Worm (Caenorhabditis elegans): Measurements from ENCODE around the gene sre-6.

DNA sequence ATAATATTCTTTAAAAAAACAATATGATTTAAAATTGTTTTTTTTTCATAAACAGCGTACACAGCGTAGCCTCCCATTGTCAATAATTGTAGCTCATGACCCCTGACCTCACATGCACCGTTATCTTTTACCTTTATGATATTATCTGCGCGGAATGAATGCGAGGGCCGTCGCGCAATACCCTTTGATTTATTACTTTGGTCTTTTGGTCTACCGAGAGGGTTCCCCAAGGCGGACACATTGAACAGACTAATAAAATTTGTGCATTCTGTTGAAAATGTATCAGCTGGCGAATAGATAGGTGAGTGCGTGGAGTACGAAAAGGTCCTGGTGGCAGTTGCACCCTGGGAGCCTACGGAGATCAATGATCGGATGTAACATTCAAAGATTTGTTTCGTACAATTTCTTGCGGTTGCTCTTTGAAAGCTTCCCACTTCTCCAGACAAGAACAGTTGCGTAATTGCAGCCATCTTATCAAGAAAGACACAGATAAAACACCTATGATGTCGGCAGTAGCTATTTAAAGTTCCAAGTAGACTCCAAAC is 42.2 kb downstream of the sre-6 start:
- TF ChIP-seq ama-1 (optimal IDR thresholded peaks at IDR 0.05) (no peak), flt-1 (GFP tag; IDR thresholded peaks at IDR 0.05) (no peak)

Measured in whole organism, early embryonic.